Worm (Caenorhabditis elegans) whole organism, L4/young adult: ENCODE measurements around the gene Y67H2A.2.

ENCODE experiments used
- W03F9.2 ChIP-seq: fragments of 150-350 bp; optimal IDR thresholded peaks from 2 replicates; lab custom pipeline; 2014; ENCODE audit warnings: missing biosample characterization, missing genetic modification characterization
- him-1 ChIP-seq: sonication (generic microtip); optimal IDR thresholded peaks from 2 replicates; lab custom pipeline; 2016; ENCODE audit warnings: missing genotype, missing genetic modification reagents, missing genetic modification characterization, missing compliant biosample characterization

- TF ChIP-seq him-1, result no peak
- TF ChIP-seq W03F9.2, result no peak
These were observed 53.6 kb downstream of the Y67H2A.2 start, which contains the start of gene cox-11 for ce11 chrIV:13244024-13244423.
